Worm (Caenorhabditis elegans) whole organism, L1 larva: Measurements from ENCODE around the gene lin-45.

ENCODE experiments used
- C16A3.4 ChIP-seq: fragments of 150-350 bp; optimal IDR thresholded peaks from 2 replicates; lab custom pipeline; 2014; ENCODE audit warnings: missing biosample characterization, missing genetic modification characterization
- C34B4.2 ChIP-seq: sonication (generic microtip); optimal IDR thresholded peaks from 2 replicates; lab custom pipeline; 2017; ENCODE audit warnings: mild to moderate bottlenecking, missing genetic modification characterization, missing compliant biosample characterization
- Y116A8C.19 ChIP-seq: sonication (generic microtip); optimal IDR thresholded peaks from 2 replicates; lab custom pipeline; 2016; ENCODE audit warnings: missing compliant biosample characterization, missing genetic modification characterization, borderline replicate concordance
- aha-1 ChIP-seq: fragments of 150-350 bp; optimal IDR thresholded peaks from 2 replicates; lab custom pipeline; 2014; ENCODE audit warnings: missing biosample characterization, missing genetic modification characterization
- ama-1 ChIP-seq: fragments of 150-350 bp; optimal IDR thresholded peaks from 2 replicates; lab custom pipeline; 2014
- ceh-63 ChIP-seq: fragments of 200-800 bp; sonication (Bioruptor generic); optimal IDR thresholded peaks from 2 replicates; lab custom pipeline; 2018; ENCODE audit warnings: mild to moderate bottlenecking, missing genetic modification characterization, missing compliant biosample characterization
- ceh-8 ChIP-seq: fragments of 200-800 bp; sonication (Bioruptor generic); optimal IDR thresholded peaks from 2 replicates; lab custom pipeline; 2018; ENCODE audit warnings: mild to moderate bottlenecking, missing genetic modification characterization, moderate library complexity, missing compliant biosample characterization
- ceh-90 ChIP-seq: sonication (generic microtip); optimal IDR thresholded peaks from 2 replicates; lab custom pipeline; 2016; ENCODE audit warnings: missing genetic modification characterization, missing compliant biosample characterization
- ces-1 ChIP-seq: fragments of 150-350 bp; optimal IDR thresholded peaks from 2 replicates; lab custom pipeline; 2014; ENCODE audit warnings: missing biosample characterization, missing genetic modification reagents, missing genetic modification characterization
- dsc-1 ChIP-seq: sonication (generic microtip); optimal IDR thresholded peaks from 2 replicates; lab custom pipeline; 2016; ENCODE audit warnings: mild to moderate bottlenecking, missing genetic modification characterization, missing compliant biosample characterization
- efl-1 ChIP-seq, 4 experiments: fragments of 150-350 bp; optimal IDR thresholded peaks in 3 of 4; peaks in 1 of 4; 1 replicate in 1 of 4; 2 replicates in 3 of 4; lab custom pipeline; 2014; ENCODE audit warnings: missing biosample characterization in 2 of 4, missing genetic modification characterization in 2 of 4, missing genetic modification reagents in 2 of 4
- egl-27 ChIP-seq, 2 experiments: fragments of 150-350 bp in 1 of 2; sonication (generic microtip); optimal IDR thresholded peaks; 3 replicates each; lab custom pipeline; 2017 to 2018; ENCODE audit warnings: missing biosample characterization in 2 of 2, missing genetic modification characterization in 2 of 2, missing genetic modification reagents in 2 of 2
- elt-2 ChIP-seq: sonication (generic microtip); optimal IDR thresholded peaks from 2 replicates; lab custom pipeline; 2016; ENCODE audit warnings: missing genetic modification characterization, mild to moderate bottlenecking, inconsistent platforms, missing compliant biosample characterization, missing genetic modification reagents
- ets-5 ChIP-seq: fragments of 200-800 bp; sonication (Bioruptor generic); IDR thresholded peaks from 2 replicates; pipeline ENCODE4 v1.3.6; 2022; ENCODE audit warnings: missing genetic modification characterization, missing compliant biosample characterization
- fkh-10 ChIP-seq: sonication (generic microtip); optimal IDR thresholded peaks from 2 replicates; lab custom pipeline; 2017; ENCODE audit warnings: missing biosample characterization, missing genetic modification reagents, missing genetic modification characterization
- fkh-8 ChIP-seq: sonication (generic microtip); optimal IDR thresholded peaks from 2 replicates; lab custom pipeline; 2016; ENCODE audit warnings: mild to moderate bottlenecking, missing genetic modification characterization, missing compliant biosample characterization
- fos-1 ChIP-seq: fragments of 150-350 bp; optimal IDR thresholded peaks from 2 replicates; lab custom pipeline; 2014; ENCODE audit warnings: missing biosample characterization, missing genetic modification characterization
- hlh-4 ChIP-seq: sonication (generic microtip); optimal IDR thresholded peaks from 2 replicates; lab custom pipeline; 2016; ENCODE audit warnings: mild to moderate bottlenecking, missing genetic modification characterization, missing compliant biosample characterization
- lin-14 ChIP-seq: fragments of 200-800 bp; sonication (Bioruptor generic); optimal IDR thresholded peaks from 2 replicates; lab custom pipeline; 2018; ENCODE audit warnings: mild to moderate bottlenecking, missing genetic modification characterization, moderate library complexity, missing compliant biosample characterization
- lsy-2 ChIP-seq, 2 experiments: fragments of 150-350 bp; optimal IDR thresholded peaks; 2 replicates each; lab custom pipeline; 2014; ENCODE audit warnings: missing biosample characterization in 2 of 2, missing genetic modification characterization in 2 of 2
- mef-2 ChIP-seq: fragments of 150-350 bp; optimal IDR thresholded peaks from 2 replicates; lab custom pipeline; 2014; ENCODE audit warnings: missing biosample characterization, missing genetic modification characterization
- nhr-11 ChIP-seq: fragments of 150-350 bp; optimal IDR thresholded peaks from 2 replicates; lab custom pipeline; 2014; ENCODE audit warnings: missing biosample characterization, missing genetic modification characterization
- nhr-19 ChIP-seq: fragments of 200-800 bp; sonication (Bioruptor generic); conservative IDR thresholded peaks from 2 replicates; pipeline ENCODE4 v1.3.6; 2022; ENCODE audit warnings: missing genetic modification characterization, missing compliant biosample characterization
- nhr-20 ChIP-seq: sonication (generic microtip); optimal IDR thresholded peaks from 2 replicates; lab custom pipeline; 2016; ENCODE audit warnings: mild to moderate bottlenecking, missing genetic modification characterization, missing compliant biosample characterization
- nhr-28 ChIP-seq: fragments of 150-350 bp; optimal IDR thresholded peaks from 2 replicates; lab custom pipeline; 2014; ENCODE audit warnings: missing biosample characterization, missing genetic modification characterization
- nhr-47 ChIP-seq: sonication (generic microtip); optimal IDR thresholded peaks from 2 replicates; lab custom pipeline; 2016; ENCODE audit warnings: mild to moderate bottlenecking, missing genetic modification characterization, moderate library complexity, missing compliant biosample characterization
- nhr-71 ChIP-seq: sonication (generic microtip); optimal IDR thresholded peaks from 2 replicates; lab custom pipeline; 2016; ENCODE audit warnings: mild to moderate bottlenecking, missing genetic modification characterization, moderate library complexity, missing compliant biosample characterization
- nhr-76 ChIP-seq: sonication (generic microtip); optimal IDR thresholded peaks from 2 replicates; lab custom pipeline; 2017; ENCODE audit warnings: missing biosample characterization, missing genetic modification characterization
- nhr-77 ChIP-seq: fragments of 150-350 bp; optimal IDR thresholded peaks from 2 replicates; lab custom pipeline; 2014; ENCODE audit warnings: missing biosample characterization, missing genetic modification characterization
- nhr-84 ChIP-seq: sonication (generic microtip); optimal IDR thresholded peaks from 2 replicates; lab custom pipeline; 2017; ENCODE audit warnings: missing biosample characterization, missing genetic modification characterization
- nhr-85 ChIP-seq: sonication (generic microtip); peaks from one replicate; lab custom pipeline; 2016; ENCODE audit warnings: missing genetic modification characterization, inconsistent platforms, missing compliant biosample characterization
- nhr-90 ChIP-seq: sonication (generic microtip); optimal IDR thresholded peaks from 2 replicates; lab custom pipeline; 2016; ENCODE audit warnings: mild to moderate bottlenecking, missing genetic modification characterization, missing compliant biosample characterization; ENCODE audit not compliant: poor library complexity
- pax-3 ChIP-seq: fragments of 200-800 bp; sonication (Bioruptor generic); optimal IDR thresholded peaks from 2 replicates; lab custom pipeline; 2018; ENCODE audit warnings: mild to moderate bottlenecking, missing genetic modification characterization, moderate library complexity, missing compliant biosample characterization
- rnt-1 ChIP-seq: sonication (generic microtip); optimal IDR thresholded peaks from 2 replicates; lab custom pipeline; 2016; ENCODE audit warnings: mild to moderate bottlenecking, missing genetic modification characterization, moderate library complexity, missing compliant biosample characterization
- snpc-4 ChIP-seq: fragments of 150-350 bp; optimal IDR thresholded peaks from 2 replicates; lab custom pipeline; 2014; ENCODE audit warnings: missing biosample characterization, missing genetic modification characterization
- sox-4 ChIP-seq: sonication (generic microtip); optimal IDR thresholded peaks from 2 replicates; lab custom pipeline; 2016; ENCODE audit warnings: missing genetic modification characterization, missing compliant biosample characterization
- sptf-1 ChIP-seq: fragments of 150-350 bp; optimal IDR thresholded peaks from 2 replicates; lab custom pipeline; 2014; ENCODE audit warnings: missing biosample characterization, missing genetic modification characterization
- sup-37 ChIP-seq: fragments of 200-800 bp; sonication (Bioruptor generic); optimal IDR thresholded peaks from 2 replicates; lab custom pipeline; 2018; ENCODE audit warnings: mild to moderate bottlenecking, missing genetic modification characterization, missing compliant biosample characterization
- tbx-2 ChIP-seq: sonication (generic microtip); optimal IDR thresholded peaks from 2 replicates; lab custom pipeline; 2016; ENCODE audit warnings: missing genetic modification characterization, missing compliant biosample characterization
- tlp-1 ChIP-seq: fragments of 150-350 bp; optimal IDR thresholded peaks from 2 replicates; lab custom pipeline; 2014; ENCODE audit warnings: missing biosample characterization, missing genetic modification characterization
- unc-130 ChIP-seq: fragments of 150-350 bp; optimal IDR thresholded peaks from 2 replicates; lab custom pipeline; 2017; ENCODE audit warnings: missing biosample characterization, missing genetic modification characterization, inconsistent platforms
- unc-62 ChIP-seq: fragments of 150-350 bp; optimal IDR thresholded peaks from 2 replicates; lab custom pipeline; 2014; ENCODE audit warnings: missing biosample characterization, missing genetic modification reagents, missing genetic modification characterization
- vab-15 ChIP-seq: sonication (generic microtip); optimal IDR thresholded peaks from 2 replicates; lab custom pipeline; 2017; ENCODE audit warnings: missing genotype, mild to moderate bottlenecking, missing genetic modification characterization, missing compliant biosample characterization
- ztf-4 ChIP-seq: fragments of 150-350 bp; optimal IDR thresholded peaks from 2 replicates; lab custom pipeline; 2014; ENCODE audit warnings: missing biosample characterization, missing genetic modification characterization

Gene lin-45

ce11 chrIV:6767240-6767639 is 18.9 kb upstream of the lin-45 start (continued):
- peak; percentile 16 for TF ChIP-seq dsc-1 (tag; lab: Kevin White, UChicago)
- TF ChIP-seq nhr-47 (tag; lab: Kevin White, UChicago): peak; percentile 42
- no peak for TF ChIP-seq ceh-90 (tag; lab: Kevin White, UChicago)
- TF ChIP-seq nhr-11 (tag; lab: Kevin White, UChicago): no peak
- TF ChIP-seq nhr-85: no peak
- peak; percentile 21 for TF ChIP-seq C16A3.4 (tag; lab: Kevin White, UChicago)
- TF ChIP-seq tlp-1 (tag; lab: Kevin White, UChicago): no peak
- no peak for TF ChIP-seq unc-130
- no peak for TF ChIP-seq C34B4.2 (tag; lab: Kevin White, UChicago)
- TF ChIP-seq lin-14: peak; percentile 87
- TF ChIP-seq snpc-4: no peak
- TF ChIP-seq Y116A8C.19 (tag; lab: Kevin White, UChicago): no peak
- no peak for TF ChIP-seq nhr-19
- TF ChIP-seq ztf-4 (tag; lab: Kevin White, UChicago): no peak
- no peak for TF ChIP-seq nhr-76 (tag; lab: Kevin White, UChicago)
- no peak for TF ChIP-seq aha-1
- TF ChIP-seq mef-2: no peak
- TF ChIP-seq nhr-77 (tag; lab: Kevin White, UChicago): peak; percentile 12
- no peak for TF ChIP-seq nhr-90
- TF ChIP-seq elt-2 (tag; lab: Kevin White, UChicago): peak; percentile 28
- no peak for TF ChIP-seq vab-15 (tag; lab: Kevin White, UChicago)
- no peak for TF ChIP-seq sup-37 (GFP tag; lab: Kevin White, UChicago)
- no peak for TF ChIP-seq egl-27 (tag; optimal IDR thresholded peaks at IDR 0.05; lab: Kevin White, UChicago)
- TF ChIP-seq efl-1 (optimal IDR thresholded peaks at IDR 0.05; lab: Kevin White, UChicago): peak; percentile 52 to 58
- TF ChIP-seq efl-1 (GFP tag; optimal IDR thresholded peaks at IDR 0.05 in 1 of 2; lab: Kevin White, UChicago): peak in 1 of 2 experiments; percentile 30
- no peak for TF ChIP-seq unc-62 (GFP tag; lab: Kevin White, UChicago)
- no peak for TF ChIP-seq ces-1 (GFP tag; lab: Kevin White, UChicago)
- TF ChIP-seq fkh-8 (tag; lab: Kevin White, UChicago): peak; percentile 71
- no peak for TF ChIP-seq hlh-4 (tag; lab: Kevin White, UChicago)
- no peak for TF ChIP-seq nhr-84
- peak; percentile 19 for TF ChIP-seq nhr-20 (tag; lab: Kevin White, UChicago)
- TF ChIP-seq fkh-10 (GFP tag; lab: Kevin White, UChicago): no peak
- 0 out of 2 replicates have a peak, but pooled peaks have one; percentile 70 for TF ChIP-seq ets-5 (GFP tag; lab: Robert Waterston, UW)
- TF ChIP-seq nhr-71 (tag; lab: Kevin White, UChicago): peak; percentile 75
- TF ChIP-seq ceh-8: no peak
- peak; percentile 59 to 74 for TF ChIP-seq lsy-2 (tag; optimal IDR thresholded peaks at IDR 0.05; lab: Kevin White, UChicago)
- no peak for TF ChIP-seq ama-1 (lab: Kevin White, UChicago)
- TF ChIP-seq sox-4 (tag; lab: Kevin White, UChicago): no peak
- TF ChIP-seq sptf-1 (tag; lab: Kevin White, UChicago): no peak
- no peak for TF ChIP-seq rnt-1 (tag; lab: Kevin White, UChicago)
- TF ChIP-seq, all 84 proteins: peak for 28

- TF ChIP-seq pax-3: no peak
- TF ChIP-seq elt-2 (tag; lab: Kevin White, UChicago): no peak
- no peak for TF ChIP-seq sptf-1 (tag; lab: Kevin White, UChicago)
- no peak for TF ChIP-seq fkh-8 (tag; lab: Kevin White, UChicago)
- TF ChIP-seq nhr-47 (tag; lab: Kevin White, UChicago): no peak
- no peak for TF ChIP-seq nhr-28
- no peak for TF ChIP-seq ceh-63 (GFP tag; lab: Kevin White, UChicago)
- TF ChIP-seq fos-1 (tag; lab: Kevin White, UChicago): no peak
- no peak for TF ChIP-seq tbx-2 (tag; lab: Kevin White, UChicago)
- TF ChIP-seq nhr-20 (tag; lab: Kevin White, UChicago): no peak
These were observed 14.0 kb upstream of the lin-45 start, which contains the start of gene spd-3 for ce11 chrIV:6762416-6762815. Gene spd-3, plus strand, starts transcription at chrIV:6762716.
